Worm (Caenorhabditis elegans) whole organism, late embryonic: ENCODE results near the gene srd-4.

Source experiments
- ceh-9 ChIP-seq: sonication (generic microtip); optimal IDR thresholded peaks from 2 replicates; lab custom pipeline; 2016; ENCODE audit warnings: mild to moderate bottlenecking, missing genetic modification characterization, inconsistent platforms, missing compliant biosample characterization
- ets-4 ChIP-seq: sonication (generic microtip); optimal IDR thresholded peaks from 2 replicates; lab custom pipeline; 2016; ENCODE audit warnings: missing genetic modification characterization, missing compliant biosample characterization
- eyg-1 ChIP-seq: sonication (generic microtip); optimal IDR thresholded peaks from 2 replicates; lab custom pipeline; 2016; ENCODE audit warnings: missing genotype, missing genetic modification characterization, missing compliant biosample characterization
- hlh-8 ChIP-seq: sonication (generic microtip); optimal IDR thresholded peaks from 2 replicates; lab custom pipeline; 2016; ENCODE audit warnings: missing genotype, missing genetic modification characterization, missing compliant biosample characterization
- lin-11 ChIP-seq: fragments of 200-800 bp; sonication (Bioruptor generic); optimal IDR thresholded peaks from 2 replicates; lab custom pipeline; 2018; ENCODE audit warnings: mild to moderate bottlenecking, missing genetic modification characterization, missing compliant biosample characterization
- madf-2 ChIP-seq: sonication (generic microtip); optimal IDR thresholded peaks from 2 replicates; lab custom pipeline; 2017; ENCODE audit warnings: missing genetic modification characterization, missing compliant biosample characterization
- pag-3 ChIP-seq: sonication (generic microtip); optimal IDR thresholded peaks from 2 replicates; lab custom pipeline; 2016; ENCODE audit warnings: missing compliant biosample characterization, missing genetic modification characterization, borderline replicate concordance
- pat-9 ChIP-seq: fragments of 200-800 bp; sonication (Bioruptor generic); optimal IDR thresholded peaks from 2 replicates; lab custom pipeline; 2018; ENCODE audit warnings: mild to moderate bottlenecking, missing genetic modification characterization, moderate library complexity, missing compliant biosample characterization
- sox-4 ChIP-seq: sonication (generic microtip); optimal IDR thresholded peaks from 2 replicates; lab custom pipeline; 2017; ENCODE audit warnings: mild to moderate bottlenecking, missing genetic modification characterization, inconsistent platforms, missing compliant biosample characterization
- tbx-2 ChIP-seq: sonication (generic microtip); optimal IDR thresholded peaks from 2 replicates; lab custom pipeline; 2016; ENCODE audit warnings: missing genetic modification characterization, missing compliant biosample characterization
- zip-5 ChIP-seq: sonication (generic microtip); optimal IDR thresholded peaks from 2 replicates; lab custom pipeline; 2016; ENCODE audit warnings: missing genetic modification characterization, missing compliant biosample characterization
- ztf-16 ChIP-seq: sonication (generic microtip); optimal IDR thresholded peaks from 2 replicates; lab custom pipeline; 2017; ENCODE audit warnings: missing genetic modification characterization, missing compliant biosample characterization

DNA sequence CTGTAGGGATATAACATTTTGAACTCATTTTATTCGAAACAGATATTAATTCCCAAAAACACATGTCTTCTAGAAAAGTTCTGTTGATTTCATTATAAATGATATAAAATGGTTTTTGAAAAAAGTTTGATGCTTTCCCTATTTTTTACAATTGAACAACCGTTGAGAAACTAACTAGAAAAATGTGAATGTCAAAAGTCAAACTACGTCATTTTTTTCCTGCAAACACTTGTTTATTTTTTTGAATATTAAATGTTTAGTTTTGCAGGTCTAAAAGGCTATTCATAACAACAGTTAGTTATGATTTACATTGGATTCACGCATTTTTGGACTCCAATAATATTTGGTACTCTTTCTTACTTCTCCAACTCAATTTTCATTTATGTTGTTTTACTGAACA lies 21.8 kb upstream of the srd-4 start, which contains the start of gene srj-4:
- TF ChIP-seq eyg-1 (tag; lab: Kevin White, UChicago): no peak
- TF ChIP-seq ets-4: no peak
- TF ChIP-seq hlh-8 (tag; lab: Kevin White, UChicago): no peak
- no peak for TF ChIP-seq ceh-9
- TF ChIP-seq ztf-16 (tag; lab: Kevin White, UChicago): no peak
- no peak for TF ChIP-seq pag-3 (tag; lab: Kevin White, UChicago)
- no peak for TF ChIP-seq tbx-2 (tag; lab: Kevin White, UChicago)
- no peak for TF ChIP-seq lin-11 (tag; lab: Kevin White, UChicago)
- TF ChIP-seq pat-9 (tag; lab: Kevin White, UChicago): no peak
- TF ChIP-seq madf-2 (tag; lab: Kevin White, UChicago): no peak
- no peak for TF ChIP-seq zip-5 (tag; lab: Kevin White, UChicago)
- TF ChIP-seq sox-4: no peak
